Fruit fly (Drosophila melanogaster): ENCODE results near the gene LeuRS.

Gene LeuRS

dm6 chr2L:3472242-3472641, 42.2 kb downstream of the LeuRS start, which contains the start of gene Pgant4:
TSS of gene Pgant4 (plus strand) at chr2L:3472603.
- TF ChIP-seq Myc (optimal IDR thresholded peaks at IDR 0.05) (peak; percentile 60), Dif (GFP tag; optimal IDR thresholded peaks at IDR 0.05; ENCODE audit: partially characterized antibody) (no peak), Hr83 (GFP tag; optimal IDR thresholded peaks at IDR 0.05; ENCODE audit: poor library complexity, severe bottlenecking) (peak; percentile 32), OdsH (GFP tag; optimal IDR thresholded peaks at IDR 0.05) (peak; percentile 25), N (GFP tag; optimal IDR thresholded peaks at IDR 0.05) (no peak), jim (GFP tag; optimal IDR thresholded peaks at IDR 0.05) (no peak), dl (GFP tag; optimal IDR thresholded peaks at IDR 0.05; ENCODE audit: insufficient read depth in 1 of 2, partially characterized antibody in 2 of 2) (no peak), foxo (GFP tag; optimal IDR thresholded peaks at IDR 0.05) (no peak), rgr (GFP tag; optimal IDR thresholded peaks at IDR 0.05) (no peak), dmrt93B (GFP tag; optimal IDR thresholded peaks at IDR 0.05) (no peak), fru (GFP tag; optimal IDR thresholded peaks at IDR 0.05) (no peak), Jra (GFP tag; optimal IDR thresholded peaks at IDR 0.05) (no peak), woc (GFP tag; optimal IDR thresholded peaks at IDR 0.05) (no peak), usp (GFP tag; optimal IDR thresholded peaks at IDR 0.05) (no peak), CG9705 (GFP tag; optimal IDR thresholded peaks at IDR 0.05) (peak; percentile 22), HLH106 (tag; optimal IDR thresholded peaks at IDR 0.05) (peak; percentile 53), GATAd (GFP tag; optimal IDR thresholded peaks at IDR 0.05) (no peak), sv (GFP tag; optimal IDR thresholded peaks at IDR 0.05) (peak; percentile 31)

- no peak for TF ChIP-seq h (GFP tag; optimal IDR thresholded peaks at IDR 0.05)
- TF ChIP-seq jim (GFP tag; optimal IDR thresholded peaks at IDR 0.05): no peak
- no peak for TF ChIP-seq tai (GFP tag; optimal IDR thresholded peaks at IDR 0.05)
- no peak for TF ChIP-seq Myc (optimal IDR thresholded peaks at IDR 0.05)
- no peak for TF ChIP-seq CrebA (GFP tag; optimal IDR thresholded peaks at IDR 0.05; ENCODE audit: borderline replicate concordance)
- no peak for TF ChIP-seq fru (GFP tag; optimal IDR thresholded peaks at IDR 0.05)
- TF ChIP-seq HLH106 (tag; optimal IDR thresholded peaks at IDR 0.05): no peak
- TF ChIP-seq dl (GFP tag; optimal IDR thresholded peaks at IDR 0.05; ENCODE audit: insufficient read depth in 1 of 2, partially characterized antibody in 2 of 2): no peak
- TF ChIP-seq Vsx2 (GFP tag; optimal IDR thresholded peaks at IDR 0.05; ENCODE audit: partially characterized antibody): no peak
- TF ChIP-seq N (GFP tag; optimal IDR thresholded peaks at IDR 0.05): no peak
- no peak for TF ChIP-seq sage (GFP tag; optimal IDR thresholded peaks at IDR 0.05)
- TF ChIP-seq CG9705 (GFP tag; optimal IDR thresholded peaks at IDR 0.05): no peak
- no peak for TF ChIP-seq pan (optimal IDR thresholded peaks at IDR 0.05)
- no peak for TF ChIP-seq Rel (GFP tag; optimal IDR thresholded peaks at IDR 0.05)
- no peak for TF ChIP-seq Rel (tag; optimal IDR thresholded peaks at IDR 0.05)
- no peak for TF ChIP-seq sv (GFP tag; optimal IDR thresholded peaks at IDR 0.05)
- no peak for TF ChIP-seq psq (GFP tag; optimal IDR thresholded peaks at IDR 0.05)
- no peak for TF ChIP-seq Hnf4 (GFP tag; optimal IDR thresholded peaks at IDR 0.05)
- TF ChIP-seq Abd-B (GFP tag; optimal IDR thresholded peaks at IDR 0.05): no peak
- no peak for TF ChIP-seq ey (GFP tag; optimal IDR thresholded peaks at IDR 0.05)
- no peak for TF ChIP-seq CG32264 (GFP tag; optimal IDR thresholded peaks at IDR 0.05)
These were observed 44.6 kb downstream of the LeuRS start, which contains the start of the genes Pif1 and CG31776 for dm6 chr2L:3469869-3470268. TSS of gene Pif1 (minus strand) at chr2L:3470004. TSS of gene CG31776 (plus strand) at chr2L:3470182.

- TF ChIP-seq Mio (GFP tag; optimal IDR thresholded peaks at IDR 0.05): no peak
- TF ChIP-seq CG32264 (GFP tag; optimal IDR thresholded peaks at IDR 0.05): no peak
- no peak for TF ChIP-seq Dfd (GFP tag; optimal IDR thresholded peaks at IDR 0.05)
- no peak for TF ChIP-seq GATAd (GFP tag; optimal IDR thresholded peaks at IDR 0.05)
- TF ChIP-seq dsf (GFP tag; optimal IDR thresholded peaks at IDR 0.05; ENCODE audit: borderline replicate concordance): no peak
- TF ChIP-seq sage (GFP tag; optimal IDR thresholded peaks at IDR 0.05): no peak
- TF ChIP-seq Hnf4 (GFP tag; optimal IDR thresholded peaks at IDR 0.05): no peak
- TF ChIP-seq Rel (GFP tag; optimal IDR thresholded peaks at IDR 0.05): no peak
- no peak for TF ChIP-seq Rel (tag; optimal IDR thresholded peaks at IDR 0.05)
- TF ChIP-seq OdsH (GFP tag; optimal IDR thresholded peaks at IDR 0.05): no peak
- no peak for TF ChIP-seq Abd-B (GFP tag; optimal IDR thresholded peaks at IDR 0.05)
- no peak for TF ChIP-seq Vsx2 (GFP tag; optimal IDR thresholded peaks at IDR 0.05; ENCODE audit: partially characterized antibody)
- no peak for TF ChIP-seq brk (GFP tag; optimal IDR thresholded peaks at IDR 0.05)
- no peak for TF ChIP-seq dmrt93B (GFP tag; optimal IDR thresholded peaks at IDR 0.05)
- no peak for TF ChIP-seq Dif (GFP tag; optimal IDR thresholded peaks at IDR 0.05; ENCODE audit: partially characterized antibody)
- no peak for TF ChIP-seq jim (GFP tag; optimal IDR thresholded peaks at IDR 0.05)
- TF ChIP-seq h (GFP tag; optimal IDR thresholded peaks at IDR 0.05): no peak
- TF ChIP-seq psq (GFP tag; optimal IDR thresholded peaks at IDR 0.05): no peak
- TF ChIP-seq usp (GFP tag; optimal IDR thresholded peaks at IDR 0.05): no peak
- no peak for TF ChIP-seq pan (optimal IDR thresholded peaks at IDR 0.05)
- no peak for TF ChIP-seq CrebA (GFP tag; optimal IDR thresholded peaks at IDR 0.05; ENCODE audit: borderline replicate concordance)
These were observed 47.6 kb downstream of the LeuRS start for dm6 chr2L:3466846-3467245.
